Fruit fly (Drosophila melanogaster): Measurements from ENCODE around the gene CG6683.

- no peak for TF ChIP-seq Ets98B (GFP tag; IDR thresholded peaks at IDR 0.05)
- no peak for TF ChIP-seq EcR (GFP tag; optimal IDR thresholded peaks at IDR 0.05)
- TF ChIP-seq CG12605 (GFP tag; IDR thresholded peaks at IDR 0.05): no peak
- TF ChIP-seq D1 (tag; optimal IDR thresholded peaks at IDR 0.05): no peak
- TF ChIP-seq CG9948 (tag; optimal IDR thresholded peaks at IDR 0.05): no peak
Observed at dm6 chr3L:8544710-8545109, 30.0 kb upstream of the CG6683 start, which contains the start of gene rhea.

Measured in whole organism, pupa.